Worm (Caenorhabditis elegans) whole organism, L3 larva: ENCODE data around the gene dcaf-1.
A peak's percentile ranks its signal among the peaks of the same experiment; 100 is the strongest.

ENCODE experiments used
- R02D3.7 ChIP-seq: fragments of 150-350 bp; optimal IDR thresholded peaks from 2 replicates; lab custom pipeline; 2014; ENCODE audit warnings: missing biosample characterization, missing genetic modification characterization
- ZK546.5 ChIP-seq: sonication (generic microtip); optimal IDR thresholded peaks from 2 replicates; lab custom pipeline; 2017; ENCODE audit warnings: missing biosample characterization, missing genetic modification characterization
- aly-2 ChIP-seq: fragments of 150-350 bp; optimal IDR thresholded peaks from 2 replicates; lab custom pipeline; 2014; ENCODE audit warnings: missing biosample characterization, missing genetic modification characterization
- ama-1 ChIP-seq: fragments of 150-350 bp; optimal IDR thresholded peaks from 2 replicates; lab custom pipeline; 2018
- ceh-16 ChIP-seq: sonication (generic microtip); optimal IDR thresholded peaks from 2 replicates; lab custom pipeline; 2017; ENCODE audit warnings: missing biosample characterization, missing genetic modification characterization
- ceh-28 ChIP-seq: fragments of 150-350 bp; optimal IDR thresholded peaks from 2 replicates; lab custom pipeline; 2014; ENCODE audit warnings: missing biosample characterization, missing genetic modification reagents, missing genetic modification characterization
- ceh-82 ChIP-seq: fragments of 150-350 bp; optimal IDR thresholded peaks from 2 replicates; lab custom pipeline; 2014; ENCODE audit warnings: missing biosample characterization, missing genetic modification characterization
- ceh-9 ChIP-seq: sonication (generic microtip); optimal IDR thresholded peaks from 2 replicates; lab custom pipeline; 2018; ENCODE audit warnings: missing biosample characterization, missing genetic modification characterization
- daf-12 ChIP-seq: fragments of 150-350 bp; optimal IDR thresholded peaks from 2 replicates; lab custom pipeline; 2014; ENCODE audit warnings: missing biosample characterization, missing genetic modification reagents, missing genetic modification characterization
- egl-27 ChIP-seq: sonication (generic microtip); optimal IDR thresholded peaks from 4 replicates; lab custom pipeline; 2017; ENCODE audit warnings: missing biosample characterization, missing genetic modification reagents, missing genetic modification characterization
- egl-5 ChIP-seq: fragments of 150-350 bp; optimal IDR thresholded peaks from 2 replicates; lab custom pipeline; 2017; ENCODE audit warnings: missing biosample characterization, missing genetic modification reagents, missing genetic modification characterization, inconsistent platforms
- elt-1 ChIP-seq: fragments of 150-350 bp; optimal IDR thresholded peaks from 2 replicates; lab custom pipeline; 2014; ENCODE audit warnings: missing biosample characterization, missing genetic modification characterization
- elt-2 ChIP-seq: sonication (generic microtip); optimal IDR thresholded peaks from 2 replicates; lab custom pipeline; 2016; ENCODE audit warnings: missing genetic modification reagents, mild to moderate bottlenecking, missing genetic modification characterization, missing compliant biosample characterization
- elt-3 ChIP-seq, 3 experiments: fragments of 150-350 bp in 1 of 3; sonication (generic microtip) in 2 of 3; optimal IDR thresholded peaks; 2 replicates in 2 of 3; 4 replicates in 1 of 3; lab custom pipeline; 2014 to 2017; ENCODE audit warnings: missing biosample characterization in 3 of 3, missing genetic modification characterization in 3 of 3
- eor-1 ChIP-seq, 2 experiments: fragments of 150-350 bp; optimal IDR thresholded peaks; 2 replicates each; lab custom pipeline; 2014 to 2018; ENCODE audit warnings: missing biosample characterization in 2 of 2, missing genetic modification characterization in 2 of 2
- fkh-10 ChIP-seq: sonication (generic microtip); optimal IDR thresholded peaks from 2 replicates; lab custom pipeline; 2017; ENCODE audit warnings: missing biosample characterization, missing genetic modification reagents, missing genetic modification characterization
- fkh-2 ChIP-seq: fragments of 150-350 bp; optimal IDR thresholded peaks from 2 replicates; lab custom pipeline; 2014; ENCODE audit warnings: missing biosample characterization, missing genetic modification reagents, missing genetic modification characterization
- fos-1 ChIP-seq: fragments of 150-350 bp; optimal IDR thresholded peaks from 2 replicates; lab custom pipeline; 2014; ENCODE audit warnings: missing biosample characterization, missing genetic modification characterization
- hmg-11 ChIP-seq: sonication (generic microtip); optimal IDR thresholded peaks from 2 replicates; lab custom pipeline; 2016; ENCODE audit warnings: missing genetic modification characterization, missing compliant biosample characterization
- jun-1 ChIP-seq: fragments of 150-350 bp; optimal IDR thresholded peaks from 2 replicates; lab custom pipeline; 2014; ENCODE audit warnings: missing biosample characterization, missing genetic modification reagents, missing genetic modification characterization
- lin-15B ChIP-seq: fragments of 150-350 bp; optimal IDR thresholded peaks from 2 replicates; lab custom pipeline; 2014; ENCODE audit warnings: missing biosample characterization, missing genetic modification characterization
- lin-39 ChIP-seq: fragments of 150-350 bp; optimal IDR thresholded peaks from 2 replicates; lab custom pipeline; 2018; ENCODE audit warnings: missing biosample characterization, missing genetic modification reagents, missing genetic modification characterization
- lsy-12 ChIP-seq: sonication (generic microtip); optimal IDR thresholded peaks from 2 replicates; lab custom pipeline; 2016; ENCODE audit warnings: mild to moderate bottlenecking, missing genetic modification characterization, missing compliant biosample characterization
- mdl-1 ChIP-seq: fragments of 150-350 bp; optimal IDR thresholded peaks from 2 replicates; lab custom pipeline; 2014; ENCODE audit warnings: missing biosample characterization, missing genetic modification characterization
- mml-1 ChIP-seq: fragments of 150-350 bp; sonication (generic microtip); optimal IDR thresholded peaks from 3 replicates; lab custom pipeline; 2014; ENCODE audit warnings: missing biosample characterization, missing genetic modification characterization
- nfya-1 ChIP-seq: sonication (generic microtip); optimal IDR thresholded peaks from 2 replicates; lab custom pipeline; 2017; ENCODE audit warnings: missing genetic modification characterization, mild to moderate bottlenecking, missing compliant biosample characterization, antibody characterized with exemption, moderate library complexity; ENCODE audit not compliant: insufficient read depth
- nhr-11 ChIP-seq: fragments of 150-350 bp; optimal IDR thresholded peaks from 2 replicates; lab custom pipeline; 2014; ENCODE audit warnings: missing biosample characterization, missing genetic modification characterization
- nhr-12 ChIP-seq: fragments of 150-350 bp; optimal IDR thresholded peaks from 2 replicates; lab custom pipeline; 2014; ENCODE audit warnings: missing biosample characterization, missing genetic modification characterization
- nhr-23 ChIP-seq: fragments of 150-350 bp; optimal IDR thresholded peaks from 2 replicates; lab custom pipeline; 2014; ENCODE audit warnings: missing biosample characterization, missing genetic modification reagents, missing genetic modification characterization
- nhr-237 ChIP-seq: fragments of 150-350 bp; optimal IDR thresholded peaks from 2 replicates; lab custom pipeline; 2014; ENCODE audit warnings: missing biosample characterization, missing genetic modification characterization
- nhr-25 ChIP-seq: sonication (generic microtip); optimal IDR thresholded peaks from 2 replicates; lab custom pipeline; 2017; ENCODE audit warnings: missing biosample characterization, missing genetic modification characterization
- nhr-28 ChIP-seq: fragments of 150-350 bp; optimal IDR thresholded peaks from 2 replicates; lab custom pipeline; 2014; ENCODE audit warnings: missing biosample characterization, missing genetic modification characterization
- nhr-43 ChIP-seq: sonication (generic microtip); optimal IDR thresholded peaks from 2 replicates; lab custom pipeline; 2016; ENCODE audit warnings: mild to moderate bottlenecking, missing genetic modification characterization, missing compliant biosample characterization; ENCODE audit not compliant: poor library complexity, severe bottlenecking
- nhr-67 ChIP-seq: fragments of 150-350 bp; optimal IDR thresholded peaks from 2 replicates; lab custom pipeline; 2014; ENCODE audit warnings: missing biosample characterization, missing genetic modification characterization
- nhr-76 ChIP-seq: fragments of 150-350 bp; sonication (generic microtip); optimal IDR thresholded peaks from 5 replicates; lab custom pipeline; 2014; ENCODE audit warnings: missing biosample characterization, missing genetic modification characterization
- nhr-77 ChIP-seq: fragments of 150-350 bp; optimal IDR thresholded peaks from 2 replicates; lab custom pipeline; 2014; ENCODE audit warnings: missing biosample characterization, missing genetic modification characterization
- pha-4 ChIP-seq: fragments of 150-350 bp; optimal IDR thresholded peaks from 2 replicates; lab custom pipeline; 2014; ENCODE audit warnings: missing biosample characterization, missing genetic modification reagents, missing genetic modification characterization
- pqm-1 ChIP-seq: fragments of 150-350 bp; optimal IDR thresholded peaks from 2 replicates; lab custom pipeline; 2017; ENCODE audit warnings: missing biosample characterization, missing genetic modification characterization, inconsistent platforms
- sea-2 ChIP-seq: fragments of 150-350 bp; sonication (generic microtip); optimal IDR thresholded peaks from 4 replicates; lab custom pipeline; 2014; ENCODE audit warnings: missing biosample characterization, missing genetic modification reagents, missing genetic modification characterization
- skn-1 ChIP-seq: fragments of 150-350 bp; optimal IDR thresholded peaks from 2 replicates; lab custom pipeline; 2014; ENCODE audit warnings: missing biosample characterization, missing genetic modification characterization
- snpc-4 ChIP-seq: fragments of 150-350 bp; optimal IDR thresholded peaks from 2 replicates; lab custom pipeline; 2014; ENCODE audit warnings: missing biosample characterization, missing genetic modification characterization
- tbx-2 ChIP-seq: sonication (generic microtip); optimal IDR thresholded peaks from 2 replicates; lab custom pipeline; 2016; ENCODE audit warnings: mild to moderate bottlenecking, missing genetic modification characterization, missing compliant biosample characterization
- unc-39 ChIP-seq: sonication (generic microtip); optimal IDR thresholded peaks from 4 replicates; lab custom pipeline; 2017; ENCODE audit warnings: missing biosample characterization, missing genetic modification characterization
- unc-62 ChIP-seq: fragments of 150-350 bp; sonication (generic microtip); optimal IDR thresholded peaks from 4 replicates; lab custom pipeline; 2014; ENCODE audit warnings: missing biosample characterization, missing genetic modification reagents, missing genetic modification characterization
- zag-1 ChIP-seq: fragments of 150-350 bp; optimal IDR thresholded peaks from 2 replicates; lab custom pipeline; 2014; ENCODE audit warnings: missing biosample characterization, missing genetic modification characterization
- ztf-11 ChIP-seq: fragments of 150-350 bp; optimal IDR thresholded peaks from 2 replicates; lab custom pipeline; 2014; ENCODE audit warnings: missing biosample characterization, missing genetic modification characterization
- ztf-4 ChIP-seq: fragments of 150-350 bp; optimal IDR thresholded peaks from 2 replicates; lab custom pipeline; 2014; ENCODE audit warnings: missing biosample characterization, missing genetic modification characterization

The dcaf-1 gene

DNA sequence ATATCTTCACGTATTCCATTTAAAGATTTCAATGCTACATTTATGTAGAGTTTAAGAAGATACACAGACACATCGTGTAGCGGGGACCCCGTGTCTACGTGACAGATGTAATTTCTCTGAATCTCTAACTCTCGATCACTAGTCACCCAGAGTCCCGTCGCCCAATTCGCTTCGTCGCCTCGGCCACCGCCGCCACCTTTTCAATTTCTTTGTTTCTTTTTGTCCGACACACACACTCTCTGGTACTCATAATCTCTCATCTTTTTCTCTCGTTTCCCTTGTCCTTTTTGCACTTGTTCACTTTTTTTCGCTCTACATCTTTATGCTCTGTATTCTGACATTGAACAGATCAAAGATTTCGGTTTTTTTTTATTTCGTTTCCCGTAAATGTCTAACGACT, 11.9 kb upstream of the dcaf-1 start:
- TF ChIP-seq ama-1 (peak; percentile 86), egl-27 (tag; lab: Kevin White, UChicago) (no peak), pqm-1 (tag; lab: Kevin White, UChicago) (peak; percentile 80), mml-1 (no peak), ceh-28 (tag; lab: Kevin White, UChicago) (peak; percentile 52), nhr-77 (tag; lab: Kevin White, UChicago) (no peak), nhr-28 (no peak), nhr-23 (peak; percentile 82), nfya-1 (peak; percentile 79), lin-39 (tag; lab: Kevin White, UChicago) (peak; percentile 53), hmg-11 (tag; lab: Kevin White, UChicago) (peak; percentile 68), unc-39 (tag; lab: Kevin White, UChicago) (no peak), nhr-25 (tag; lab: Kevin White, UChicago) (peak; percentile 77), nhr-67 (tag; lab: Kevin White, UChicago) (no peak), ceh-16 (tag; lab: Kevin White, UChicago) (no peak), egl-5 (tag; lab: Kevin White, UChicago) (peak; percentile 68), ceh-9 (tag; lab: Kevin White, UChicago) (no peak), lsy-12 (tag; lab: Kevin White, UChicago) (no peak), aly-2 (no peak), fkh-2 (tag; lab: Kevin White, UChicago) (no peak), fkh-10 (GFP tag; lab: Kevin White, UChicago) (no peak), nhr-12 (no peak), zag-1 (tag; lab: Kevin White, UChicago) (no peak), unc-62 (GFP tag; lab: Kevin White, UChicago) (no peak), mdl-1 (tag; lab: Kevin White, UChicago) (no peak), R02D3.7 (peak; percentile 4), ztf-4 (tag; lab: Kevin White, UChicago) (no peak), jun-1 (tag; lab: Kevin White, UChicago) (peak; percentile 76), nhr-76 (tag; lab: Kevin White, UChicago) (no peak), nhr-11 (tag; lab: Kevin White, UChicago) (peak; percentile 5), fos-1 (tag; lab: Kevin White, UChicago) (no peak), pha-4 (tag; lab: Kevin White, UChicago) (peak; percentile 90), nhr-237 (tag; lab: Kevin White, UChicago) (no peak), ztf-11 (tag; lab: Kevin White, UChicago) (no peak), elt-3 (tag; optimal IDR thresholded peaks at IDR 0.05; lab: Kevin White, UChicago) (no peak), elt-2 (peak; percentile 77), ceh-82 (tag; lab: Kevin White, UChicago) (no peak), ZK546.5 (tag; lab: Kevin White, UChicago) (no peak), elt-1 (tag; lab: Kevin White, UChicago) (peak; percentile 23), nhr-43 (tag; lab: Kevin White, UChicago) (peak; percentile 57), daf-12 (tag; lab: Kevin White, UChicago) (no peak), sea-2 (GFP tag; lab: Kevin White, UChicago) (no peak), eor-1 (tag; optimal IDR thresholded peaks at IDR 0.05; lab: Kevin White, UChicago) (no peak), skn-1 (tag; lab: Kevin White, UChicago) (peak; percentile 99), snpc-4 (peak; percentile 32), lin-15B (peak; percentile 54), tbx-2 (tag; lab: Kevin White, UChicago) (peak; percentile 37)
